Fruit fly (Drosophila melanogaster) whole organism, wandering third instar larva: ENCODE measurements around the gene Apt1.

ENCODE experiments used
- Myc ChIP-seq: fragments of >200 bp; optimal IDR thresholded peaks from 2 replicates; lab custom pipeline; 2017
- woc ChIP-seq: sonication (Bioruptor generic); optimal IDR thresholded peaks from 2 replicates; lab custom pipeline; 2016; ENCODE audit warnings: missing biosample characterization, mild to moderate bottlenecking, missing genetic modification characterization

- TF ChIP-seq Myc (no peak), woc (GFP tag; lab: Kevin White, UChicago) (no peak)
Observed at dm6 chr3L:11601133-11601532, 26.7 kb upstream of the Apt1 start.
